Fruit fly (Drosophila melanogaster): ENCODE measurements around the gene CG5515.

- TF ChIP-seq CG34367 (tag; optimal IDR thresholded peaks at IDR 0.05): no peak
- TF ChIP-seq fd96Ca (GFP tag; IDR thresholded peaks at IDR 0.05): no peak
- no peak for TF ChIP-seq Snoo (tag; optimal IDR thresholded peaks at IDR 0.05)
- TF ChIP-seq CG9948 (tag; optimal IDR thresholded peaks at IDR 0.05): no peak
- TF ChIP-seq EcR (GFP tag; optimal IDR thresholded peaks at IDR 0.05): peak; percentile 80
- TF ChIP-seq CG17806 (tag; optimal IDR thresholded peaks at IDR 0.05): no peak
Observed at dm6 chr3R:24234162-24234529, 45.5 kb upstream of the CG5515 start.
